Worm (Caenorhabditis elegans) whole organism, mixed stage, embryonic: ENCODE measurements around the gene nhr-247.
A peak's percentile ranks its signal among the peaks of the same experiment; 100 is the strongest.

Experiments used
- M03D4.4 ChIP-seq: sonication (generic microtip); optimal IDR thresholded peaks from 2 replicates; lab custom pipeline; 2017; ENCODE audit warnings: mild to moderate bottlenecking, missing genetic modification characterization, missing compliant biosample characterization
- bed-3 ChIP-seq: fragments of 200-800 bp; sonication (Bioruptor generic); optimal IDR thresholded peaks from 3 replicates; lab custom pipeline; 2018; ENCODE audit warnings: mild to moderate bottlenecking, missing genetic modification characterization, moderate library complexity, missing compliant biosample characterization
- blmp-1 ChIP-seq: fragments of 150-350 bp; optimal IDR thresholded peaks from 2 replicates; lab custom pipeline; 2014; ENCODE audit warnings: missing biosample characterization, missing genetic modification characterization
- ceh-39 ChIP-seq: fragments of 150-350 bp; optimal IDR thresholded peaks from 2 replicates; lab custom pipeline; 2014; ENCODE audit warnings: missing biosample characterization, missing genetic modification characterization
- ceh-43 ChIP-seq: fragments of 200-800 bp; sonication (Bioruptor generic); optimal IDR thresholded peaks from 2 replicates; lab custom pipeline; 2018; ENCODE audit warnings: mild to moderate bottlenecking, missing genetic modification characterization, moderate library complexity, missing compliant biosample characterization
- cnd-1 ChIP-seq: fragments of 200-800 bp; sonication (Bioruptor generic); optimal IDR thresholded peaks from 2 replicates; lab custom pipeline; 2018; ENCODE audit warnings: mild to moderate bottlenecking, missing genetic modification characterization, missing compliant biosample characterization
- elt-1 ChIP-seq: sonication (generic microtip); optimal IDR thresholded peaks from 2 replicates; lab custom pipeline; 2017; ENCODE audit warnings: missing genetic modification characterization, mild to moderate bottlenecking, missing compliant biosample characterization, antibody characterized with exemption, moderate library complexity, borderline replicate concordance; ENCODE audit not compliant: insufficient read depth
- elt-3 ChIP-seq: fragments of 150-350 bp; optimal IDR thresholded peaks from 2 replicates; lab custom pipeline; 2014; ENCODE audit warnings: missing biosample characterization, missing genetic modification characterization
- flh-1 ChIP-seq: fragments of 200-800 bp; sonication (Bioruptor generic); optimal IDR thresholded peaks from 2 replicates; lab custom pipeline; 2018; ENCODE audit warnings: mild to moderate bottlenecking, missing genetic modification characterization, moderate library complexity, missing compliant biosample characterization
- hlh-1 ChIP-seq: fragments of 150-350 bp; optimal IDR thresholded peaks from 2 replicates; lab custom pipeline; 2014; ENCODE audit warnings: missing biosample characterization, missing genetic modification reagents, missing genetic modification characterization
- lin-13 ChIP-seq: fragments of 150-350 bp; optimal IDR thresholded peaks from 2 replicates; lab custom pipeline; 2014; ENCODE audit warnings: missing biosample characterization, missing genetic modification characterization
- lin-32 ChIP-seq: fragments of 200-800 bp; sonication (Bioruptor generic); optimal IDR thresholded peaks from 2 replicates; lab custom pipeline; 2018; ENCODE audit warnings: mild to moderate bottlenecking, missing genetic modification characterization, missing compliant biosample characterization
- lsy-2 ChIP-seq: fragments of 150-350 bp; optimal IDR thresholded peaks from 2 replicates; lab custom pipeline; 2014; ENCODE audit warnings: missing biosample characterization, missing genetic modification characterization
- mab-5 ChIP-seq: fragments of 150-350 bp; optimal IDR thresholded peaks from 2 replicates; lab custom pipeline; 2014; ENCODE audit warnings: missing biosample characterization, missing genetic modification characterization
- mep-1 ChIP-seq: fragments of 150-350 bp; optimal IDR thresholded peaks from 2 replicates; lab custom pipeline; 2017; ENCODE audit warnings: missing biosample characterization, missing genetic modification reagents, missing genetic modification characterization, inconsistent platforms
- mls-2 ChIP-seq: sonication (generic microtip); optimal IDR thresholded peaks from 2 replicates; lab custom pipeline; 2016; ENCODE audit warnings: mild to moderate bottlenecking, missing genetic modification characterization, moderate library complexity, missing compliant biosample characterization
- nhr-12 ChIP-seq: fragments of 150-350 bp; optimal IDR thresholded peaks from 2 replicates; lab custom pipeline; 2014; ENCODE audit warnings: missing biosample characterization, missing genetic modification characterization
- nhr-28 ChIP-seq: fragments of 150-350 bp; optimal IDR thresholded peaks from 2 replicates; lab custom pipeline; 2014; ENCODE audit warnings: missing biosample characterization, missing genetic modification characterization
- nhr-76 ChIP-seq: sonication (generic microtip); optimal IDR thresholded peaks from 2 replicates; lab custom pipeline; 2017; ENCODE audit warnings: missing biosample characterization, missing genetic modification characterization
- sptf-1 ChIP-seq: sonication (generic microtip); optimal IDR thresholded peaks from 2 replicates; lab custom pipeline; 2017; ENCODE audit warnings: mild to moderate bottlenecking, missing genetic modification characterization, moderate library complexity, missing compliant biosample characterization
- unc-62 ChIP-seq: fragments of 150-350 bp; optimal IDR thresholded peaks from 2 replicates; lab custom pipeline; 2014; ENCODE audit warnings: missing biosample characterization, missing genetic modification reagents, missing genetic modification characterization
- zip-8 ChIP-seq: fragments of 150-350 bp; optimal IDR thresholded peaks from 2 replicates; lab custom pipeline; 2014; ENCODE audit warnings: missing biosample characterization, missing genetic modification characterization

The nhr-247 gene

DNA sequence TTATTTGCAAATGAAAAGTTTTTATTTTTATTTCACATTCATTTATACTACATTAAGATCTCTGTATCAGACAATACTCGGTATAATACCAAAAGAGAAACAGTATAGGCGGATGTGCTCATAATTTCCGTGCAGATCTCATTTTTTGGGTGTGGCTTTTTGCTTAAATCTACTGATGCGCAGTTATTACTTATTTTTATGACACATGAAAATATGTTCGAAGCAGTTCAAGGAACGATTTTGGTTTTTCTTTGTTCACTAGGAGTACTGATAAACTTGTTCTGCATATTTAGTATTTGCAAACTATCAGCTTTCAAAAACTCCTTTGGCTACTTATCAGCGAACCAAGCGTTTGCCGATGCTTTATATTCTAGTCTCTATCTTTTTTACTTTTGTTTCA lies 29.6 kb downstream of the nhr-247 start, which contains the start of gene srx-58:
srx-58 (plus strand) TSS at position 301 of the 400 bp plus-strand sequence.
- TF ChIP-seq sptf-1 (tag; lab: Kevin White, UChicago) (no peak), nhr-76 (tag; lab: Kevin White, UChicago) (no peak), lsy-2 (tag; lab: Kevin White, UChicago) (no peak), mls-2 (no peak), mab-5 (no peak), lin-32 (GFP tag; lab: Kevin White, UChicago) (no peak), elt-3 (no peak), flh-1 (no peak), elt-1 (tag; lab: Kevin White, UChicago) (no peak), lin-13 (tag; lab: Kevin White, UChicago) (no peak)
- TF ChIP-seq, all 35 proteins: peak for 0

DNA sequence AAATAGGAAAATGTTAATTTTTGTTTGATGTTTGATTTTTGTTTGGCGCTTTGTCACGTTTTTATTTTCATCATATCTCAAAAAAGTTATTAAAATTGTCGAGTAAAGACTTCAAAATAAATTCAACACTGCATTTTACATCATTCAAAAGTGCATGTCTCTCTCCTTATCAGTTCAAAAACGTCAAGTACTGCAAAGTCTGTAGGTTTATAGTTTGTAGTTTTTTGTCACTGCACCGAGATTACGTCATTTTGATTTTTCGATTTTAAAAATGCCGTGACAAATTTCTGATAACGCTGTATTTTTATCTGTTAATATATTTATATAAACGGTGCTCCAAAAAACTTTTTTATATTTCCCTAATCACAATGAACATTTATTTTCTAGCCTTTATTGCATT lies 31.9 kb downstream of the nhr-247 start, which contains the start of gene C29F3.7:
C29F3.7 (plus strand) TSS at position 254 of the 400 bp plus-strand sequence.
- TF ChIP-seq ceh-39: no peak
- TF ChIP-seq nhr-76 (tag; lab: Kevin White, UChicago): no peak
- TF ChIP-seq zip-8 (tag; lab: Kevin White, UChicago): no peak
- no peak for TF ChIP-seq lsy-2 (tag; lab: Kevin White, UChicago)
- TF ChIP-seq lin-32 (GFP tag; lab: Kevin White, UChicago): no peak
- TF ChIP-seq M03D4.4 (tag; lab: Kevin White, UChicago): no peak
- TF ChIP-seq mls-2: no peak

DNA sequence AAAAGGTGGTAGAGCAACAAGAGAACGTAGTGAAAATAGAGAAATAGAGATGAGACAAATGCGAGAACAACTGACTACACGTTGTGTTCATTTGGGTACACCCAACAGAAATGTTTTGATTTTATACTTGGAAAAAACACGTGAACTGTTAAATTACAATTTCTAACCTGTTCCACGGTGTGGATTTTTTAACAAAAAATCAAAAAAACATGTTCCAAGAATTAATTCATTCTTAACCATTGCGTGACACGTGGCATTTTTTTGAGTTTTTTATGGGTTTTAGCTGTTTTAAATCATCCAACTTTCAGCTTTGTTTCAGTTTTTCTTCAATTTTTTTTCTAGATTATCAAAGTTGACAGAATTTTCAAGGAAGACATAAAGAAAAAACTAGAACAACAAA lies 38.6 kb downstream of the nhr-247 start, which contains the start of gene ech-1.1:
ech-1.1 (minus strand) TSS at position 101 of the 400 bp plus-strand sequence.
- peak; percentile 32 for TF ChIP-seq hlh-1 (tag; lab: Kevin White, UChicago)

DNA sequence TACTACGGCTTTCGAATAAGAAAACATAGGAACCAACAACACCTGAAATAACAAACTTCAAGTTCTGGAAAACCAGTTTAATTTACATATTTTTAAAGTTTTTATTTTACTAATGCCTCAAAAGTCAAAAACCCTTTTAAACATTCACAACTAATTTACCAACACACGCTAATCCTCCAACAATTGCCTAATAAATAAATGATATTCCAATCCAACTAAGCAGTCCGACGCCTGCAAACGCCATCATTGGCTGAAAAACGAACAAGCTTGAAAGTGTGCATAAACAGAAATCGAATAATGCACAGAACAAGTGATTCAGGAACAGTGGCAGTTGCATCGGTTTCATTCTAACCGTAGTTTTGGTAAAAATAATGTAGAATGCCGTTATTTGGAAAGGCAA lies 45.0 kb downstream of the nhr-247 start:
- TF ChIP-seq blmp-1: no peak
- TF ChIP-seq ceh-43: no peak
- no peak for TF ChIP-seq mab-5
- TF ChIP-seq elt-1 (tag; lab: Kevin White, UChicago): no peak
- TF ChIP-seq, all 35 proteins: peak for 0

DNA sequence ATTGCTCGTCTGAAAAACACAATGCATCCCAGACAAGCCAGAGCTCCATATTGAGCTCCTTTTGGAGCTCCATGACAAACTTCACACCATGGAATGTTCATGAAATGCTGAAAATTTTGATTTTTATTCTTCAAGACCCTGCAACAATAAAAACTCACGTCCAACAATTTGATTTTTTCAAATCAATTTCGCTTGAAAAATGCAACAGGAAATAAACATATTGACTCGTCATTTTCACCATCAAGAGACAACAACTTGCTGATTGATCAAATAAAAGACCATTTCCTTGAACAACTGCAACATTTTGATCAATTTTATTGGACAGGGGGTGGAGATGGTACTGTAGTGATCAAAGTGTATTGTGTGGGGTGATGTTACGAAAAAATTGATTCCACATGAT lies 46.9 kb downstream of the nhr-247 start, which contains the start of gene nhr-269:
nhr-269 (minus strand) TSS at position 101 of the 400 bp plus-strand sequence.
- TF ChIP-seq flh-1: no peak
- TF ChIP-seq mep-1: no peak
- no peak for TF ChIP-seq nhr-12
- no peak for TF ChIP-seq blmp-1
- no peak for TF ChIP-seq unc-62
- TF ChIP-seq bed-3 (GFP tag; lab: Kevin White, UChicago): no peak
- TF ChIP-seq cnd-1 (tag; lab: Kevin White, UChicago): no peak
- no peak for TF ChIP-seq lin-13 (tag; lab: Kevin White, UChicago)
- TF ChIP-seq zip-8 (tag; lab: Kevin White, UChicago): no peak
- TF ChIP-seq nhr-28 (tag; lab: Kevin White, UChicago): no peak
